Worm (Caenorhabditis elegans) whole organism, L1 larva: ENCODE measurements around the gene lips-13.

Experiments used
- C04F5.9 ChIP-seq: sonication (generic microtip); optimal IDR thresholded peaks from 2 replicates; lab custom pipeline; 2016; ENCODE audit warnings: missing genetic modification characterization, missing compliant biosample characterization
- C16A3.4 ChIP-seq: fragments of 150-350 bp; optimal IDR thresholded peaks from 2 replicates; lab custom pipeline; 2014; ENCODE audit warnings: missing biosample characterization, missing genetic modification characterization
- C34B4.2 ChIP-seq: sonication (generic microtip); optimal IDR thresholded peaks from 2 replicates; lab custom pipeline; 2017; ENCODE audit warnings: mild to moderate bottlenecking, missing genetic modification characterization, missing compliant biosample characterization
- blmp-1 ChIP-seq: fragments of 150-350 bp; optimal IDR thresholded peaks from 2 replicates; lab custom pipeline; 2014; ENCODE audit warnings: missing biosample characterization, missing genetic modification characterization
- ceh-8 ChIP-seq: fragments of 200-800 bp; sonication (Bioruptor generic); optimal IDR thresholded peaks from 2 replicates; lab custom pipeline; 2018; ENCODE audit warnings: mild to moderate bottlenecking, missing genetic modification characterization, moderate library complexity, missing compliant biosample characterization
- ceh-88 ChIP-seq: fragments of 200-800 bp; sonication (Bioruptor generic); IDR thresholded peaks from 2 replicates; pipeline ENCODE4 v1.3.6; 2022; ENCODE audit warnings: missing genetic modification characterization, missing compliant biosample characterization
- dsc-1 ChIP-seq: sonication (generic microtip); optimal IDR thresholded peaks from 2 replicates; lab custom pipeline; 2016; ENCODE audit warnings: mild to moderate bottlenecking, missing genetic modification characterization, missing compliant biosample characterization
- efl-1 ChIP-seq, 4 experiments: fragments of 150-350 bp; optimal IDR thresholded peaks in 3 of 4; peaks in 1 of 4; 1 replicate in 1 of 4; 2 replicates in 3 of 4; lab custom pipeline; 2014; ENCODE audit warnings: missing biosample characterization in 2 of 4, missing genetic modification characterization in 2 of 4, missing genetic modification reagents in 2 of 4
- egl-13 ChIP-seq: sonication (generic microtip); optimal IDR thresholded peaks from 2 replicates; lab custom pipeline; 2016; ENCODE audit warnings: missing genotype, missing genetic modification reagents, missing genetic modification characterization, missing compliant biosample characterization
- egl-27 ChIP-seq, 2 experiments: fragments of 150-350 bp in 1 of 2; sonication (generic microtip); optimal IDR thresholded peaks; 3 replicates each; lab custom pipeline; 2017 to 2018; ENCODE audit warnings: missing biosample characterization in 2 of 2, missing genetic modification characterization in 2 of 2, missing genetic modification reagents in 2 of 2
- elt-3 ChIP-seq, 6 experiments: fragments of 150-350 bp in 1 of 6; sonication (generic microtip); optimal IDR thresholded peaks; 2 replicates each; lab custom pipeline; 2017 to 2018; ENCODE audit warnings: missing biosample characterization in 6 of 6, missing genetic modification characterization in 6 of 6, inconsistent platforms in 1 of 6
- ets-5 ChIP-seq: fragments of 200-800 bp; sonication (Bioruptor generic); IDR thresholded peaks from 2 replicates; pipeline ENCODE4 v1.3.6; 2022; ENCODE audit warnings: missing genetic modification characterization, missing compliant biosample characterization
- fkh-10 ChIP-seq: sonication (generic microtip); optimal IDR thresholded peaks from 2 replicates; lab custom pipeline; 2017; ENCODE audit warnings: missing biosample characterization, missing genetic modification reagents, missing genetic modification characterization
- fos-1 ChIP-seq: fragments of 150-350 bp; optimal IDR thresholded peaks from 2 replicates; lab custom pipeline; 2014; ENCODE audit warnings: missing biosample characterization, missing genetic modification characterization
- grh-1 ChIP-seq: fragments of 200-800 bp; sonication (Bioruptor generic); IDR thresholded peaks from 2 replicates; pipeline ENCODE4 v1.3.6; 2022; ENCODE audit warnings: missing genetic modification reagents, missing genetic modification characterization, missing compliant biosample characterization
- hlh-17 ChIP-seq: fragments of 200-800 bp; sonication (Bioruptor generic); optimal IDR thresholded peaks from 2 replicates; lab custom pipeline; 2018; ENCODE audit warnings: missing genetic modification characterization, mild to moderate bottlenecking, missing compliant biosample characterization, moderate library complexity, borderline replicate concordance
- lin-13 ChIP-seq: fragments of 150-350 bp; optimal IDR thresholded peaks from 2 replicates; lab custom pipeline; 2014; ENCODE audit warnings: missing biosample characterization, missing genetic modification reagents, missing genetic modification characterization
- lin-14 ChIP-seq: fragments of 200-800 bp; sonication (Bioruptor generic); optimal IDR thresholded peaks from 2 replicates; lab custom pipeline; 2018; ENCODE audit warnings: mild to moderate bottlenecking, missing genetic modification characterization, moderate library complexity, missing compliant biosample characterization
- lin-15B ChIP-seq: fragments of 150-350 bp; sonication (generic microtip); optimal IDR thresholded peaks from 3 replicates; lab custom pipeline; 2014; ENCODE audit warnings: missing biosample characterization, missing genetic modification characterization
- lin-39 ChIP-seq: fragments of 150-350 bp; optimal IDR thresholded peaks from 2 replicates; lab custom pipeline; 2014; ENCODE audit warnings: missing biosample characterization, missing genetic modification reagents, missing genetic modification characterization
- lsy-2 ChIP-seq, 2 experiments: fragments of 150-350 bp; optimal IDR thresholded peaks; 2 replicates each; lab custom pipeline; 2014; ENCODE audit warnings: missing biosample characterization in 2 of 2, missing genetic modification characterization in 2 of 2
- mab-9 ChIP-seq: fragments of 200-800 bp; sonication (Bioruptor generic); IDR thresholded peaks from 2 replicates; pipeline ENCODE4 v1.3.6; 2022; ENCODE audit warnings: missing genetic modification reagents, missing genetic modification characterization, missing compliant biosample characterization
- mef-2 ChIP-seq: fragments of 150-350 bp; optimal IDR thresholded peaks from 2 replicates; lab custom pipeline; 2014; ENCODE audit warnings: missing biosample characterization, missing genetic modification characterization
- nhr-11 ChIP-seq: fragments of 150-350 bp; optimal IDR thresholded peaks from 2 replicates; lab custom pipeline; 2014; ENCODE audit warnings: missing biosample characterization, missing genetic modification characterization
- nhr-19 ChIP-seq: fragments of 200-800 bp; sonication (Bioruptor generic); conservative IDR thresholded peaks from 2 replicates; pipeline ENCODE4 v1.3.6; 2022; ENCODE audit warnings: missing genetic modification characterization, missing compliant biosample characterization
- nhr-20 ChIP-seq: sonication (generic microtip); optimal IDR thresholded peaks from 2 replicates; lab custom pipeline; 2016; ENCODE audit warnings: mild to moderate bottlenecking, missing genetic modification characterization, missing compliant biosample characterization
- nhr-237 ChIP-seq: fragments of 150-350 bp; optimal IDR thresholded peaks from 2 replicates; lab custom pipeline; 2014; ENCODE audit warnings: missing biosample characterization, missing genetic modification characterization
- nhr-28 ChIP-seq: fragments of 150-350 bp; optimal IDR thresholded peaks from 2 replicates; lab custom pipeline; 2014; ENCODE audit warnings: missing biosample characterization, missing genetic modification characterization
- nhr-71 ChIP-seq: sonication (generic microtip); optimal IDR thresholded peaks from 2 replicates; lab custom pipeline; 2016; ENCODE audit warnings: mild to moderate bottlenecking, missing genetic modification characterization, moderate library complexity, missing compliant biosample characterization
- nhr-77 ChIP-seq: fragments of 150-350 bp; optimal IDR thresholded peaks from 2 replicates; lab custom pipeline; 2014; ENCODE audit warnings: missing biosample characterization, missing genetic modification characterization
- nhr-84 ChIP-seq: sonication (generic microtip); optimal IDR thresholded peaks from 2 replicates; lab custom pipeline; 2017; ENCODE audit warnings: missing biosample characterization, missing genetic modification characterization
- nhr-85 ChIP-seq: sonication (generic microtip); peaks from one replicate; lab custom pipeline; 2016; ENCODE audit warnings: missing genetic modification characterization, inconsistent platforms, missing compliant biosample characterization
- nhr-90 ChIP-seq: sonication (generic microtip); optimal IDR thresholded peaks from 2 replicates; lab custom pipeline; 2016; ENCODE audit warnings: mild to moderate bottlenecking, missing genetic modification characterization, missing compliant biosample characterization; ENCODE audit not compliant: poor library complexity
- pqm-1 ChIP-seq: sonication (generic microtip); optimal IDR thresholded peaks from 3 replicates; lab custom pipeline; 2017; ENCODE audit warnings: missing biosample characterization, missing genetic modification characterization
- skn-1 ChIP-seq: fragments of 150-350 bp; optimal IDR thresholded peaks from 2 replicates; lab custom pipeline; 2014; ENCODE audit warnings: missing biosample characterization, missing genetic modification characterization
- snpc-4 ChIP-seq: fragments of 150-350 bp; optimal IDR thresholded peaks from 2 replicates; lab custom pipeline; 2014; ENCODE audit warnings: missing biosample characterization, missing genetic modification characterization
- snu-23 ChIP-seq: sonication (generic microtip); optimal IDR thresholded peaks from 2 replicates; lab custom pipeline; 2016; ENCODE audit warnings: missing genetic modification characterization, missing compliant biosample characterization
- sptf-1 ChIP-seq: fragments of 150-350 bp; optimal IDR thresholded peaks from 2 replicates; lab custom pipeline; 2014; ENCODE audit warnings: missing biosample characterization, missing genetic modification characterization
- sup-37 ChIP-seq: fragments of 200-800 bp; sonication (Bioruptor generic); optimal IDR thresholded peaks from 2 replicates; lab custom pipeline; 2018; ENCODE audit warnings: mild to moderate bottlenecking, missing genetic modification characterization, missing compliant biosample characterization
- swsn-7 ChIP-seq: sonication (generic microtip); optimal IDR thresholded peaks from 2 replicates; lab custom pipeline; 2016; ENCODE audit warnings: missing genetic modification characterization, missing compliant biosample characterization
- tbx-2 ChIP-seq: sonication (generic microtip); optimal IDR thresholded peaks from 2 replicates; lab custom pipeline; 2016; ENCODE audit warnings: missing genetic modification characterization, missing compliant biosample characterization
- unc-130 ChIP-seq: fragments of 150-350 bp; optimal IDR thresholded peaks from 2 replicates; lab custom pipeline; 2017; ENCODE audit warnings: missing biosample characterization, missing genetic modification characterization, inconsistent platforms
- unc-30 ChIP-seq: sonication (generic microtip); optimal IDR thresholded peaks from 2 replicates; lab custom pipeline; 2017; ENCODE audit warnings: missing biosample characterization, missing genetic modification characterization
- unc-62 ChIP-seq: fragments of 150-350 bp; optimal IDR thresholded peaks from 2 replicates; lab custom pipeline; 2014; ENCODE audit warnings: missing biosample characterization, missing genetic modification reagents, missing genetic modification characterization
- unc-86 ChIP-seq: sonication (generic microtip); optimal IDR thresholded peaks from 2 replicates; lab custom pipeline; 2016; ENCODE audit warnings: missing genetic modification characterization, missing compliant biosample characterization
- vab-15 ChIP-seq: sonication (generic microtip); optimal IDR thresholded peaks from 2 replicates; lab custom pipeline; 2017; ENCODE audit warnings: missing genotype, mild to moderate bottlenecking, missing genetic modification characterization, missing compliant biosample characterization
- zag-1 ChIP-seq: fragments of 150-350 bp; optimal IDR thresholded peaks from 2 replicates; lab custom pipeline; 2014; ENCODE audit warnings: missing biosample characterization, missing genetic modification characterization
- ztf-11 ChIP-seq, 2 experiments: sonication (generic microtip); optimal IDR thresholded peaks; 2 replicates each; lab custom pipeline; 2016 to 2017; ENCODE audit warnings: missing genetic modification characterization in 2 of 2, missing biosample characterization in 1 of 2, missing compliant biosample characterization in 1 of 2
- ztf-4 ChIP-seq: fragments of 150-350 bp; optimal IDR thresholded peaks from 2 replicates; lab custom pipeline; 2014; ENCODE audit warnings: missing biosample characterization, missing genetic modification characterization

Gene lips-13

ce11 chrII:1090743-1091142 is 27.1 kb downstream of the lips-13 start:
- TF ChIP-seq nhr-90 (no peak), snpc-4 (peak; percentile 48), C34B4.2 (tag; lab: Kevin White, UChicago) (no peak), ets-5 (GFP tag; lab: Robert Waterston, UW) (no peak), nhr-84 (no peak), C16A3.4 (tag; lab: Kevin White, UChicago) (no peak), lin-39 (tag; lab: Kevin White, UChicago) (no peak), mab-9 (GFP tag; lab: Robert Waterston, UW) (no peak), nhr-85 (tag; lab: Kevin White, UChicago) (peak; percentile 88), nhr-28 (no peak), vab-15 (tag; lab: Kevin White, UChicago) (peak; percentile 53), sptf-1 (tag; lab: Kevin White, UChicago) (no peak), mef-2 (tag; lab: Kevin White, UChicago) (no peak), lin-15B (tag; lab: Kevin White, UChicago) (no peak), unc-130 (tag; lab: Kevin White, UChicago) (no peak), unc-30 (tag; lab: Kevin White, UChicago) (no peak), ztf-11 (tag; optimal IDR thresholded peaks at IDR 0.05; lab: Kevin White, UChicago) (no peak), elt-3 (tag; optimal IDR thresholded peaks at IDR 0.05; lab: Kevin White, UChicago) (peak in 2 of 6 experiments; percentile 8 to 16), lin-13 (peak; percentile 15), skn-1 (tag; lab: Kevin White, UChicago) (peak; percentile 26), nhr-20 (tag; lab: Kevin White, UChicago) (peak; percentile 23), blmp-1 (peak; percentile 68), grh-1 (GFP tag; lab: Robert Waterston, UW) (peak; percentile 63), lin-14 (GFP tag; lab: Kevin White, UChicago) (peak; percentile 70), lsy-2 (tag; optimal IDR thresholded peaks at IDR 0.05; lab: Kevin White, UChicago) (peak in 1 of 2 experiments; percentile 4), C04F5.9 (tag; lab: Kevin White, UChicago) (no peak), ceh-88 (GFP tag; lab: Robert Waterston, UW) (no peak), nhr-19 (GFP tag; lab: Robert Waterston, UW) (no peak), snu-23 (GFP tag; lab: Kevin White, UChicago) (peak; percentile 37)

- TF ChIP-seq ztf-4 (tag; lab: Kevin White, UChicago) = no peak
- no peak for TF ChIP-seq nhr-77
- no peak for TF ChIP-seq dsc-1 (tag; lab: Kevin White, UChicago)
- TF ChIP-seq efl-1 (optimal IDR thresholded peaks at IDR 0.05; lab: Kevin White, UChicago) = no peak
- TF ChIP-seq efl-1 (GFP tag; optimal IDR thresholded peaks at IDR 0.05 in 1 of 2; lab: Kevin White, UChicago) = no peak
- TF ChIP-seq lsy-2 (tag; optimal IDR thresholded peaks at IDR 0.05; lab: Kevin White, UChicago) = peak; percentile 17 to 18
- no peak for TF ChIP-seq nhr-71 (tag; lab: Kevin White, UChicago)
- TF ChIP-seq hlh-17 (GFP tag; lab: Kevin White, UChicago) = no peak
- no peak for TF ChIP-seq zag-1
- TF ChIP-seq nhr-28 = no peak
- no peak for TF ChIP-seq unc-86
- peak; percentile 17 for TF ChIP-seq nhr-20 (tag; lab: Kevin White, UChicago)
- TF ChIP-seq lin-13 = no peak
- no peak for TF ChIP-seq pqm-1 (tag; lab: Kevin White, UChicago)
- no peak for TF ChIP-seq fos-1
- no peak for TF ChIP-seq sup-37 (GFP tag; lab: Kevin White, UChicago)
- TF ChIP-seq ztf-11 (tag; optimal IDR thresholded peaks at IDR 0.05; lab: Kevin White, UChicago) = no peak
- TF ChIP-seq lin-14 (GFP tag; lab: Kevin White, UChicago) = peak; percentile 61
- no peak for TF ChIP-seq ceh-8 (GFP tag; lab: Kevin White, UChicago)
- 0 out of 2 replicates have a peak, but pooled peaks have one; percentile 35 for TF ChIP-seq grh-1 (GFP tag; lab: Robert Waterston, UW)
- TF ChIP-seq tbx-2 = no peak
- TF ChIP-seq mab-9 (GFP tag; lab: Robert Waterston, UW) = no peak
- TF ChIP-seq fkh-10 (GFP tag; lab: Kevin White, UChicago) = no peak
- no peak for TF ChIP-seq snu-23 (GFP tag; lab: Kevin White, UChicago)
- TF ChIP-seq nhr-11 (tag; lab: Kevin White, UChicago) = no peak
- peak; percentile 65 for TF ChIP-seq blmp-1
- no peak for TF ChIP-seq unc-62 (GFP tag; lab: Kevin White, UChicago)
- no peak for TF ChIP-seq egl-27 (tag; optimal IDR thresholded peaks at IDR 0.05; lab: Kevin White, UChicago)
- no peak for TF ChIP-seq egl-13
- no peak for TF ChIP-seq nhr-237 (tag; lab: Kevin White, UChicago)
- TF ChIP-seq ceh-88 (GFP tag; lab: Robert Waterston, UW) = no peak
- no peak for TF ChIP-seq lin-15B (tag; lab: Kevin White, UChicago)
- no peak for TF ChIP-seq elt-3 (tag; optimal IDR thresholded peaks at IDR 0.05; lab: Kevin White, UChicago)
- TF ChIP-seq nhr-90 = no peak
- TF ChIP-seq swsn-7 (tag; lab: Kevin White, UChicago) = no peak
Observed at ce11 chrII:1088527-1089230, 29.2 kb downstream of the lips-13 start.
